Worm (Caenorhabditis elegans) whole organism, midembryonic: ENCODE data around the gene ttbk-3.

ENCODE experiments used
- T22C8.4 ChIP-seq: fragments of 200-800 bp; sonication (Bioruptor generic); IDR thresholded peaks from 2 replicates; pipeline ENCODE4 v1.3.6; 2022; ENCODE audit warnings: missing genetic modification characterization, missing compliant biosample characterization
- flt-1 ChIP-seq: fragments of 200-800 bp; sonication (Bioruptor generic); IDR thresholded peaks from 2 replicates; pipeline ENCODE4 v1.3.6; 2022; ENCODE audit warnings: missing genetic modification characterization, missing compliant biosample characterization
- ref-1 ChIP-seq: fragments of 200-800 bp; sonication (Bioruptor generic); conservative IDR thresholded peaks from 2 replicates; pipeline ENCODE4 v1.3.6; 2022; ENCODE audit warnings: missing genetic modification reagents, missing genetic modification characterization, missing compliant biosample characterization
- tab-1 ChIP-seq: fragments of 200-800 bp; sonication (Bioruptor generic); IDR thresholded peaks from 2 replicates; pipeline ENCODE4 v1.3.6; 2022; ENCODE audit warnings: missing genetic modification characterization, missing compliant biosample characterization
- ztf-23 ChIP-seq: fragments of 200-800 bp; sonication (Bioruptor generic); IDR thresholded peaks from 2 replicates; pipeline ENCODE4 v1.3.6; 2022; ENCODE audit warnings: missing genetic modification reagents, missing genetic modification characterization, missing compliant biosample characterization
- ztf-29 ChIP-seq: fragments of 200-800 bp; sonication (Bioruptor generic); IDR thresholded peaks from 2 replicates; pipeline ENCODE4 v1.3.6; 2022; ENCODE audit warnings: missing genetic modification reagents, missing genetic modification characterization, missing compliant biosample characterization

DNA sequence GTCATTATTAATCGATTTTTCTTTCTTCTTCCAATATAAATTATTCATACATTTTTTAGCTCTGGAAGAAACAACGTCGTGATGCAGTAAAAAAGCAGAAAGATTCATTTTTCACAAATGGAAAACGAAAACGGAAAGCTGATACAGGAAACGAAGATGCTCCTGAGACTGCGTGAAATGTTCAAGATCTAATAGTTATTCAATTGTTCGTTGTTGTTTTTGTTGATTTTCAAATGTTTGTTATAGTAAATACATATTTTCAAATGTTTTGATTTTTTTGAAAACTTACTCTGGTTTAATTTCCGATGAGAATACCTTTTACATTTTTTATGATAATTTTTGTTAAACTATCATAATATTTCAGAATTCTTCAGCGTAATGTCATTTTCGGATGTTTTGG, 25.9 kb downstream of the ttbk-3 start, which contains the start of gene K07F5.16:
- TF ChIP-seq ref-1 (no peak), flt-1 (GFP tag; lab: Robert Waterston, UW) (no peak), T22C8.4 (GFP tag; lab: Robert Waterston, UW) (no peak), ztf-29 (GFP tag; lab: Robert Waterston, UW) (no peak), ztf-23 (GFP tag; lab: Robert Waterston, UW) (no peak), tab-1 (GFP tag; lab: Robert Waterston, UW) (no peak)
